Worm (Caenorhabditis elegans) whole organism, mixed stage, embryonic: ENCODE measurements around the gene dhgd-1.

ENCODE experiments used
- M03D4.4 ChIP-seq: sonication (generic microtip); optimal IDR thresholded peaks from 2 replicates; lab custom pipeline; 2017; ENCODE audit warnings: mild to moderate bottlenecking, missing genetic modification characterization, missing compliant biosample characterization
- bed-3 ChIP-seq: fragments of 200-800 bp; sonication (Bioruptor generic); optimal IDR thresholded peaks from 3 replicates; lab custom pipeline; 2018; ENCODE audit warnings: mild to moderate bottlenecking, missing genetic modification characterization, moderate library complexity, missing compliant biosample characterization
- blmp-1 ChIP-seq: fragments of 150-350 bp; optimal IDR thresholded peaks from 2 replicates; lab custom pipeline; 2014; ENCODE audit warnings: missing biosample characterization, missing genetic modification characterization
- ceh-39 ChIP-seq: fragments of 150-350 bp; optimal IDR thresholded peaks from 2 replicates; lab custom pipeline; 2014; ENCODE audit warnings: missing biosample characterization, missing genetic modification characterization
- ceh-83 ChIP-seq: fragments of 200-800 bp; sonication (Bioruptor generic); optimal IDR thresholded peaks from 2 replicates; lab custom pipeline; 2018; ENCODE audit warnings: mild to moderate bottlenecking, missing genetic modification characterization, missing compliant biosample characterization
- ces-1 ChIP-seq: fragments of 150-350 bp; optimal IDR thresholded peaks from 2 replicates; lab custom pipeline; 2014; ENCODE audit warnings: missing biosample characterization, missing genetic modification reagents, missing genetic modification characterization
- cnd-1 ChIP-seq: fragments of 200-800 bp; sonication (Bioruptor generic); optimal IDR thresholded peaks from 2 replicates; lab custom pipeline; 2018; ENCODE audit warnings: mild to moderate bottlenecking, missing genetic modification characterization, missing compliant biosample characterization
- drap-1 ChIP-seq: fragments of 200-800 bp; sonication (Bioruptor generic); optimal IDR thresholded peaks from 3 replicates; lab custom pipeline; 2018; ENCODE audit warnings: mild to moderate bottlenecking, missing genetic modification characterization, missing compliant biosample characterization
- elt-1 ChIP-seq: sonication (generic microtip); optimal IDR thresholded peaks from 2 replicates; lab custom pipeline; 2017; ENCODE audit warnings: missing genetic modification characterization, mild to moderate bottlenecking, missing compliant biosample characterization, antibody characterized with exemption, moderate library complexity, borderline replicate concordance; ENCODE audit not compliant: insufficient read depth
- flh-1 ChIP-seq: fragments of 200-800 bp; sonication (Bioruptor generic); optimal IDR thresholded peaks from 2 replicates; lab custom pipeline; 2018; ENCODE audit warnings: mild to moderate bottlenecking, missing genetic modification characterization, moderate library complexity, missing compliant biosample characterization
- hlh-1 ChIP-seq: fragments of 150-350 bp; optimal IDR thresholded peaks from 2 replicates; lab custom pipeline; 2014; ENCODE audit warnings: missing biosample characterization, missing genetic modification reagents, missing genetic modification characterization
- lin-13 ChIP-seq: fragments of 150-350 bp; optimal IDR thresholded peaks from 2 replicates; lab custom pipeline; 2014; ENCODE audit warnings: missing biosample characterization, missing genetic modification characterization
- lin-32 ChIP-seq: fragments of 200-800 bp; sonication (Bioruptor generic); optimal IDR thresholded peaks from 2 replicates; lab custom pipeline; 2018; ENCODE audit warnings: mild to moderate bottlenecking, missing genetic modification characterization, missing compliant biosample characterization
- lsy-2 ChIP-seq: fragments of 150-350 bp; optimal IDR thresholded peaks from 2 replicates; lab custom pipeline; 2014; ENCODE audit warnings: missing biosample characterization, missing genetic modification characterization
- mep-1 ChIP-seq: fragments of 150-350 bp; optimal IDR thresholded peaks from 2 replicates; lab custom pipeline; 2017; ENCODE audit warnings: missing biosample characterization, missing genetic modification reagents, missing genetic modification characterization, inconsistent platforms
- mls-2 ChIP-seq: sonication (generic microtip); optimal IDR thresholded peaks from 2 replicates; lab custom pipeline; 2016; ENCODE audit warnings: mild to moderate bottlenecking, missing genetic modification characterization, moderate library complexity, missing compliant biosample characterization
- nhr-12 ChIP-seq: fragments of 150-350 bp; optimal IDR thresholded peaks from 2 replicates; lab custom pipeline; 2014; ENCODE audit warnings: missing biosample characterization, missing genetic modification characterization
- nhr-2 ChIP-seq: fragments of 150-350 bp; optimal IDR thresholded peaks from 2 replicates; lab custom pipeline; 2014; ENCODE audit warnings: missing biosample characterization, missing genetic modification characterization
- nhr-237 ChIP-seq: fragments of 150-350 bp; optimal IDR thresholded peaks from 2 replicates; lab custom pipeline; 2014; ENCODE audit warnings: missing biosample characterization, missing genetic modification characterization
- nhr-28 ChIP-seq: fragments of 150-350 bp; optimal IDR thresholded peaks from 2 replicates; lab custom pipeline; 2014; ENCODE audit warnings: missing biosample characterization, missing genetic modification characterization
- nhr-76 ChIP-seq: sonication (generic microtip); optimal IDR thresholded peaks from 2 replicates; lab custom pipeline; 2017; ENCODE audit warnings: missing biosample characterization, missing genetic modification characterization
- sem-2 ChIP-seq: fragments of 200-800 bp; sonication (Bioruptor generic); optimal IDR thresholded peaks from 2 replicates; lab custom pipeline; 2018; ENCODE audit warnings: mild to moderate bottlenecking, missing genetic modification characterization, missing compliant biosample characterization
- sptf-1 ChIP-seq: sonication (generic microtip); optimal IDR thresholded peaks from 2 replicates; lab custom pipeline; 2017; ENCODE audit warnings: mild to moderate bottlenecking, missing genetic modification characterization, moderate library complexity, missing compliant biosample characterization
- tbx-8 ChIP-seq: fragments of 200-800 bp; sonication (Bioruptor generic); optimal IDR thresholded peaks from 2 replicates; lab custom pipeline; 2018; ENCODE audit warnings: mild to moderate bottlenecking, missing genetic modification characterization, moderate library complexity, missing compliant biosample characterization
- unc-120 ChIP-seq: sonication (generic microtip); optimal IDR thresholded peaks from 2 replicates; lab custom pipeline; 2017; ENCODE audit warnings: missing genetic modification characterization, missing compliant biosample characterization; ENCODE audit not compliant: poor library complexity, severe bottlenecking
- unc-39 ChIP-seq: fragments of 150-350 bp; optimal IDR thresholded peaks from 2 replicates; lab custom pipeline; 2014; ENCODE audit warnings: missing biosample characterization, missing genetic modification characterization
- zip-8 ChIP-seq: fragments of 150-350 bp; optimal IDR thresholded peaks from 2 replicates; lab custom pipeline; 2014; ENCODE audit warnings: missing biosample characterization, missing genetic modification characterization
- ztf-11 ChIP-seq: fragments of 150-350 bp; optimal IDR thresholded peaks from 2 replicates; lab custom pipeline; 2014; ENCODE audit warnings: missing biosample characterization, missing genetic modification characterization

dhgd-1 gene

DNA sequence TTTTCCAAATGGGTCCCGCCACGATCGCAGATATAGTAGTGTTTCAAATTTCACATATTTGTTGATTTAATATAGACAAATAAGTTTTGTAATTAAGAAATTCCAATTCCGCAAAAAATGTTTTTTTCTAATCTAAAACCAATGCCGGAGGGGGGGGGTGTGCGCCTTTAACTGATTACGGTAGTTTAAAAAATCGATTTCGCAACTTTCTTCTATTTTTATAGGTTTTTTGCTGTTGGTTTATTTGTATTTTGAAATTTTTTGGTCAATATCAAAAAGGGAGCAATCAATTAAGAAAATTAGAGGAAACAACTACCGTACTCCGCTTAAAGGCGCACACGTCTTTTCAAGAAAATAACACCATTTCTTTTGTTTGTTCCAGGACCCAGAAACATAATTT lies 39.7 kb upstream of the dhgd-1 start:
- no peak for TF ChIP-seq tbx-8 (GFP tag; lab: Kevin White, UChicago)
- TF ChIP-seq unc-120 (tag; lab: Kevin White, UChicago), result no peak
- no peak for TF ChIP-seq nhr-12
- no peak for TF ChIP-seq nhr-237 (tag; lab: Kevin White, UChicago)
- no peak for TF ChIP-seq elt-1
- TF ChIP-seq ces-1 (GFP tag; lab: Kevin White, UChicago), result no peak
- no peak for TF ChIP-seq ztf-11 (tag; lab: Kevin White, UChicago)
- no peak for TF ChIP-seq sptf-1 (tag; lab: Kevin White, UChicago)
- TF ChIP-seq lsy-2 (tag; lab: Kevin White, UChicago), result no peak
- no peak for TF ChIP-seq ceh-39 (tag; lab: Kevin White, UChicago)
- no peak for TF ChIP-seq unc-39 (tag; lab: Kevin White, UChicago)
- no peak for TF ChIP-seq bed-3 (GFP tag; lab: Kevin White, UChicago)
- TF ChIP-seq zip-8, result no peak
- no peak for TF ChIP-seq sem-2 (GFP tag; lab: Kevin White, UChicago)
- TF ChIP-seq mls-2, result no peak
- no peak for TF ChIP-seq M03D4.4 (tag; lab: Kevin White, UChicago)
- no peak for TF ChIP-seq ceh-83 (GFP tag; lab: Kevin White, UChicago)
- no peak for TF ChIP-seq nhr-76
- TF ChIP-seq cnd-1, result no peak

DNA sequence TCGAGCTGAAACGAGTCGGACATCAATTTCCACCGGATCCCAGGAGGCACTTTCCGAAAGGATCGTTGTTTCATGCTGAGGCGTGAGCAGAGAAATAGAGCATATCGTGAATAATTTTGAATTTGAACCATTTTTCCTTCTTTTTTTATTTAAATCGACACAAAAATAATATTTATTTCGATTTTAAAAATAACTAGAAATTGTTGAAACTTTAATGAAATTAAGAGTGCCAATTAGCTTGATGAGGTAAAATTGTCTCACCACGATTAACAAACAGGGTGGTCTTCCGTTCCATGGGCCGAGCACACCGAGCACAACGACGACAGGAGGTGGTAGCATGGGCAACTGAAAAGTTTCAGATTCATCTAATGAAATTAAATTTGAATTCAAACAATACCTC lies 36.4 kb upstream of the dhgd-1 start:
- TF ChIP-seq M03D4.4 (tag; lab: Kevin White, UChicago), result no peak
- no peak for TF ChIP-seq flh-1 (GFP tag; lab: Kevin White, UChicago)
- no peak for TF ChIP-seq ceh-83 (GFP tag; lab: Kevin White, UChicago)
- no peak for TF ChIP-seq nhr-28
- no peak for TF ChIP-seq sptf-1 (tag; lab: Kevin White, UChicago)
- no peak for TF ChIP-seq hlh-1

- TF ChIP-seq nhr-76 (no peak), lin-13 (tag; lab: Kevin White, UChicago) (no peak), unc-39 (tag; lab: Kevin White, UChicago) (no peak)
These were observed 30.8 kb upstream of the dhgd-1 start, which contains the start of gene ints-7 for ce11 chrII:11582698-11583097. TSS of gene ints-7 (plus strand) at chrII:11582849.

ce11 chrII:11578327-11578726 lies 26.4 kb upstream of the dhgd-1 start, which contains the start of gene smc-6:
TSS of gene smc-6 (plus strand) at chrII:11578716.
- no peak for TF ChIP-seq zip-8
- no peak for TF ChIP-seq hlh-1
- no peak for TF ChIP-seq nhr-237 (tag; lab: Kevin White, UChicago)
- peak; percentile 32 for TF ChIP-seq mep-1 (tag; lab: Kevin White, UChicago)
- no peak for TF ChIP-seq sptf-1 (tag; lab: Kevin White, UChicago)
- TF ChIP-seq tbx-8 (GFP tag; lab: Kevin White, UChicago), result no peak
- TF ChIP-seq blmp-1 (tag; lab: Kevin White, UChicago), result no peak

ce11 chrII:11577861-11578260 lies 26.0 kb upstream of the dhgd-1 start:
- no peak for TF ChIP-seq sem-2 (GFP tag; lab: Kevin White, UChicago)

DNA sequence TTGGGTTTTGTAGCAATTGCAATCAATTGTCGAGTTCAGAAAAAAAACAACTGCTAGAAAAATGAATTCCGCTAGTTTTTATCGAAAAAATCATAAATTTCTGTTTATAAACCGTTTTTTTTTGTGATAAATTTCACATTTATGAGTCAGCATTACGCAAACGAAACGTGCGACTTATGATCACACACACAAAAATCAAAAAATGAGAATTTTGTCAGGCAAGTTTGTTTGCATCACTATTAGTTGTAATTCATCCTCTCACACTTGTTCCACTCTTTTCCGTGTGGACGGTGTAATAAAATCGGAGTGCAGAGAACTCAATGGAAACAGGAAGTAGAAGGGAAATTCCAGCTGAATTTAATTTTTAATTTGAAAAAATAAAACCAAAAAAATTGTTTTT lies 25.5 kb upstream of the dhgd-1 start, which contains the start of gene pcs-1:
Gene pcs-1, minus strand, starts transcription at position 344 of the 400 bp plus-strand sequence.
- no peak for TF ChIP-seq elt-1
- TF ChIP-seq drap-1 (GFP tag; lab: Kevin White, UChicago), result no peak
- TF ChIP-seq unc-39 (tag; lab: Kevin White, UChicago), result no peak
- TF ChIP-seq mls-2, result no peak
- peak; percentile 20 for TF ChIP-seq hlh-1
- TF ChIP-seq nhr-2 (tag; lab: Kevin White, UChicago), result no peak
- no peak for TF ChIP-seq M03D4.4 (tag; lab: Kevin White, UChicago)
- TF ChIP-seq flh-1 (GFP tag; lab: Kevin White, UChicago), result no peak

ce11 chrII:11572944-11573343 lies 21.1 kb upstream of the dhgd-1 start, which contains the start of gene F54D5.2:
TSS of gene F54D5.2 (plus strand) at chrII:11573180.
- no peak for TF ChIP-seq lin-32
- no peak for TF ChIP-seq tbx-8 (GFP tag; lab: Kevin White, UChicago)
